Fruit fly (Drosophila melanogaster) whole organism, prepupa: ENCODE data around the gene CG4733.

Source experiments
- Blimp-1 ChIP-seq: fragments of 200-800 bp; sonication (Bioruptor generic); optimal IDR thresholded peaks from 3 replicates; lab custom pipeline; 2017; ENCODE audit warnings: missing biosample characterization, missing genetic modification characterization, mild to moderate bottlenecking, moderate library complexity, missing genetic modification reagents
- CG11294 ChIP-seq: fragments of 200-800 bp; sonication (Bioruptor generic); IDR thresholded peaks from 2 replicates; pipeline ENCODE4 v1.3.6; 2022; ENCODE audit warnings: missing biosample characterization, missing genetic modification characterization
- CG11762 ChIP-seq: fragments of 200-800 bp; sonication (Bioruptor generic); optimal IDR thresholded peaks from 3 replicates; lab custom pipeline; 2016; ENCODE audit warnings: missing biosample characterization, missing genetic modification characterization; ENCODE audit not compliant: insufficient read depth
- CG3032 ChIP-seq: fragments of 200-800 bp; optimal IDR thresholded peaks from 2 replicates; lab custom pipeline; 2019; ENCODE audit warnings: missing biosample characterization, mild to moderate bottlenecking, missing genetic modification characterization, moderate library complexity
- CG31627 ChIP-seq: fragments of 200-800 bp; sonication (Bioruptor generic); optimal IDR thresholded peaks from 3 replicates; lab custom pipeline; 2016; ENCODE audit warnings: missing biosample characterization, missing genetic modification characterization
- CG32006 ChIP-seq: fragments of 200-800 bp; sonication (Bioruptor generic); optimal IDR thresholded peaks from 3 replicates; lab custom pipeline; 2017; ENCODE audit warnings: missing biosample characterization, mild to moderate bottlenecking, missing genetic modification characterization
- CG8119 ChIP-seq: fragments of 200-800 bp; sonication (Bioruptor generic); IDR thresholded peaks from 3 replicates; pipeline ENCODE4 v1.3.6; 2022; ENCODE audit warnings: missing biosample characterization, missing genetic modification characterization
- Eip75B ChIP-seq: fragments of 200-800 bp; sonication (Bioruptor generic); optimal IDR thresholded peaks from 3 replicates; lab custom pipeline; 2016; ENCODE audit warnings: missing biosample characterization, missing genetic modification characterization
- Eip93F ChIP-seq: fragments of 200-800 bp; sonication (Bioruptor generic); optimal IDR thresholded peaks from 2 replicates; lab custom pipeline; 2016; ENCODE audit warnings: missing biosample characterization, mild to moderate bottlenecking, missing genetic modification characterization
- Ets96B ChIP-seq: fragments of 200-800 bp; optimal IDR thresholded peaks from 2 replicates; lab custom pipeline; 2019; ENCODE audit warnings: missing biosample characterization, mild to moderate bottlenecking, missing genetic modification characterization, moderate library complexity
- OdsH ChIP-seq: fragments of 200-800 bp; sonication (Bioruptor generic); optimal IDR thresholded peaks from 3 replicates; lab custom pipeline; 2016; ENCODE audit warnings: missing biosample characterization, missing genetic modification characterization

dm6 chr3R:19917739-19918138 is 27.2 kb downstream of the CG4733 start, which contains the start of gene CG4465:
- TF ChIP-seq CG31627 (GFP tag; lab: Kevin White, UChicago) (no peak), CG11762 (GFP tag; lab: Kevin White, UChicago) (no peak), Ets96B (no peak), CG32006 (GFP tag; lab: Kevin White, UChicago) (no peak), CG11294 (GFP tag; lab: Robert Waterston, UW) (no peak), CG8119 (no peak), Blimp-1 (GFP tag; lab: Kevin White, UChicago) (no peak), OdsH (GFP tag; lab: Kevin White, UChicago) (no peak), CG3032 (no peak), Eip93F (GFP tag; lab: Kevin White, UChicago) (no peak), Eip75B (GFP tag; lab: Kevin White, UChicago) (no peak)
